Fruit fly (Drosophila melanogaster) whole organism, embryonic: ENCODE results near the gene tbrd-1.

Experiments
- Adf1 ChIP-seq: fragments of 200-800 bp; sonication (Bioruptor generic); IDR thresholded peaks from 2 replicates; pipeline ENCODE4 v1.3.6; 2022; ENCODE audit warnings: missing biosample characterization, missing genetic modification characterization
- Antp ChIP-seq: fragments of 200-800 bp; sonication (Bioruptor generic); optimal IDR thresholded peaks from 3 replicates; lab custom pipeline; 2016; ENCODE audit warnings: missing biosample characterization, missing genetic modification characterization
- Bteb2 ChIP-seq: fragments of 200-800 bp; sonication (Bioruptor generic); optimal IDR thresholded peaks from 2 replicates; lab custom pipeline; 2016; ENCODE audit warnings: missing biosample characterization, missing genetic modification characterization
- CG1024 ChIP-seq: fragments of 200-800 bp; sonication (Bioruptor generic); IDR thresholded peaks from 2 replicates; pipeline ENCODE4 v1.3.6; 2022; ENCODE audit warnings: missing biosample characterization, missing genetic modification characterization
- CG10366 ChIP-seq: fragments of 200-800 bp; sonication (Bioruptor generic); IDR thresholded peaks from 2 replicates; pipeline ENCODE4 v1.3.6; 2022; ENCODE audit warnings: missing biosample characterization, missing genetic modification characterization
- CG11247 ChIP-seq: fragments of 200-800 bp; sonication (Bioruptor generic); IDR thresholded peaks from 2 replicates; pipeline ENCODE4 v1.3.6; 2022; ENCODE audit warnings: missing biosample characterization, missing genetic modification characterization
- CG12104 ChIP-seq: fragments of 200-800 bp; sonication (Bioruptor generic); optimal IDR thresholded peaks from 3 replicates; lab custom pipeline; 2016; ENCODE audit warnings: missing biosample characterization, missing genetic modification characterization
- CG13287 ChIP-seq: fragments of 200-800 bp; sonication (Bioruptor generic); IDR thresholded peaks from 2 replicates; pipeline ENCODE4 v1.3.6; 2022; ENCODE audit warnings: missing biosample characterization, missing genetic modification characterization; ENCODE audit not compliant: partially characterized antibody
- CG15011 ChIP-seq: fragments of 200-800 bp; sonication (Bioruptor generic); optimal IDR thresholded peaks from 3 replicates; lab custom pipeline; 2018; ENCODE audit warnings: missing biosample characterization, mild to moderate bottlenecking, missing genetic modification characterization
- CG16815 ChIP-seq: fragments of 200-800 bp; sonication (Bioruptor generic); optimal IDR thresholded peaks from 3 replicates; lab custom pipeline; 2017; ENCODE audit warnings: missing biosample characterization, mild to moderate bottlenecking, missing genetic modification characterization
- CG17359 ChIP-seq: fragments of 200-800 bp; sonication (Bioruptor generic); optimal IDR thresholded peaks from 3 replicates; lab custom pipeline; 2018; ENCODE audit warnings: missing biosample characterization, mild to moderate bottlenecking, missing genetic modification characterization, moderate library complexity
- CG1792 ChIP-seq: fragments of 200-800 bp; sonication (Bioruptor generic); optimal IDR thresholded peaks from 2 replicates; lab custom pipeline; 2016; ENCODE audit warnings: missing biosample characterization, missing genetic modification characterization
- CG18011 ChIP-seq: fragments of 200-800 bp; sonication (Bioruptor generic); optimal IDR thresholded peaks from 2 replicates; lab custom pipeline; 2017; ENCODE audit warnings: missing biosample characterization, missing genetic modification characterization, mild to moderate bottlenecking, moderate library complexity, missing genotype
- CG18764 ChIP-seq: fragments of 200-800 bp; sonication (Bioruptor generic); optimal IDR thresholded peaks from 3 replicates; lab custom pipeline; 2016; ENCODE audit warnings: missing biosample characterization, missing genetic modification characterization
- CG2116 ChIP-seq: fragments of 200-800 bp; sonication (Bioruptor generic); optimal IDR thresholded peaks from 3 replicates; lab custom pipeline; 2018; ENCODE audit warnings: missing biosample characterization, mild to moderate bottlenecking, missing genetic modification characterization
- CG33213 ChIP-seq: fragments of 200-800 bp; sonication (Bioruptor generic); optimal IDR thresholded peaks from 3 replicates; lab custom pipeline; 2016; ENCODE audit warnings: missing biosample characterization, missing genetic modification characterization
- CG3407 ChIP-seq: fragments of 200-800 bp; sonication (Bioruptor generic); optimal IDR thresholded peaks from 2 replicates; lab custom pipeline; 2018; ENCODE audit warnings: missing biosample characterization, mild to moderate bottlenecking, missing genetic modification characterization
- CG4820 ChIP-seq: fragments of 200-800 bp; sonication (Bioruptor generic); optimal IDR thresholded peaks from 3 replicates; lab custom pipeline; 2016; ENCODE audit warnings: missing biosample characterization, missing genetic modification characterization
- CG5245 ChIP-seq: fragments of 200-800 bp; sonication (Bioruptor generic); optimal IDR thresholded peaks from 3 replicates; lab custom pipeline; 2016; ENCODE audit warnings: missing biosample characterization, missing genetic modification characterization
- CHES-1-like ChIP-seq: fragments of 200-800 bp; sonication (Bioruptor generic); optimal IDR thresholded peaks from 2 replicates; lab custom pipeline; 2016; ENCODE audit warnings: missing biosample characterization, missing genetic modification characterization
- Camta ChIP-seq: fragments of 200-800 bp; sonication (Bioruptor generic); optimal IDR thresholded peaks from 2 replicates; lab custom pipeline; 2016; ENCODE audit warnings: missing biosample characterization, missing genetic modification characterization
- CoRest ChIP-seq: fragments of 200-800 bp; sonication (Bioruptor generic); optimal IDR thresholded peaks from 3 replicates; lab custom pipeline; 2018; ENCODE audit warnings: missing biosample characterization, mild to moderate bottlenecking, missing genetic modification characterization, moderate library complexity
- CrebB ChIP-seq: fragments of 200-800 bp; sonication (Bioruptor generic); optimal IDR thresholded peaks from 3 replicates; lab custom pipeline; 2018; ENCODE audit warnings: missing biosample characterization, mild to moderate bottlenecking, missing genetic modification characterization
- ERR ChIP-seq: fragments of 200-800 bp; sonication (Bioruptor generic); optimal IDR thresholded peaks from 2 replicates; lab custom pipeline; 2016; ENCODE audit warnings: missing biosample characterization, missing genetic modification characterization
- Ets97D ChIP-seq: fragments of 200-800 bp; sonication (Bioruptor generic); optimal IDR thresholded peaks from 3 replicates; lab custom pipeline; 2016; ENCODE audit warnings: missing biosample characterization, missing genetic modification characterization
- H15 ChIP-seq: fragments of 200-800 bp; sonication (Bioruptor generic); IDR thresholded peaks from 3 replicates; pipeline ENCODE4 v1.3.6; 2022; ENCODE audit warnings: missing biosample characterization, missing genetic modification characterization
- Neu2 ChIP-seq: fragments of 200-800 bp; sonication (Bioruptor generic); optimal IDR thresholded peaks from 3 replicates; lab custom pipeline; 2016; ENCODE audit warnings: missing biosample characterization, missing genetic modification characterization, borderline replicate concordance
- Nf-YB ChIP-seq: fragments of 200-800 bp; sonication (Bioruptor generic); optimal IDR thresholded peaks from 3 replicates; lab custom pipeline; 2019; ENCODE audit warnings: missing biosample characterization, mild to moderate bottlenecking, missing genetic modification characterization, moderate library complexity
- Optix ChIP-seq: fragments of 200-800 bp; sonication (Bioruptor generic); IDR thresholded peaks from 3 replicates; pipeline ENCODE4 v1.3.6; 2022; ENCODE audit warnings: missing biosample characterization, missing genetic modification characterization
- Ptx1 ChIP-seq: fragments of 200-800 bp; sonication (Bioruptor generic); IDR thresholded peaks from 2 replicates; pipeline ENCODE4 v1.3.6; 2022; ENCODE audit warnings: missing biosample characterization, missing genetic modification characterization
- Spps ChIP-seq: fragments of 200-800 bp; sonication (Bioruptor generic); optimal IDR thresholded peaks from 2 replicates; lab custom pipeline; 2018; ENCODE audit warnings: missing biosample characterization, mild to moderate bottlenecking, missing genetic modification characterization
- Taf1 ChIP-seq: fragments of 200-800 bp; sonication (Bioruptor generic); IDR thresholded peaks from 2 replicates; pipeline ENCODE4 v1.3.6; 2022; ENCODE audit warnings: missing biosample characterization, missing genetic modification characterization
- YL-1 ChIP-seq: fragments of 200-800 bp; sonication (Bioruptor generic); optimal IDR thresholded peaks from 3 replicates; lab custom pipeline; 2017; ENCODE audit warnings: missing biosample characterization, mild to moderate bottlenecking, missing genetic modification characterization
- ara ChIP-seq: fragments of 200-800 bp; sonication (Bioruptor generic); IDR thresholded peaks from 2 replicates; pipeline ENCODE4 v1.3.6; 2022; ENCODE audit warnings: missing biosample characterization, missing genetic modification characterization
- br ChIP-seq: fragments of >200 bp; optimal IDR thresholded peaks from 2 replicates; lab custom pipeline; 2017
- chinmo ChIP-seq: fragments of 200-800 bp; sonication (Bioruptor generic); IDR thresholded peaks from 4 replicates; pipeline ENCODE4 v1.3.6; 2022; ENCODE audit warnings: missing biosample characterization, missing genetic modification characterization; ENCODE audit not compliant: partially characterized antibody
- eve ChIP-seq, 2 experiments: fragments of >200 bp; optimal IDR thresholded peaks; 2 replicates each; lab custom pipeline; 2017; ENCODE audit warnings: missing biosample characterization in 2 of 2, missing genetic modification characterization in 2 of 2
- gce ChIP-seq: fragments of 200-800 bp; sonication (Bioruptor generic); IDR thresholded peaks from 3 replicates; pipeline ENCODE4 v1.3.6; 2022; ENCODE audit warnings: missing biosample characterization, missing genetic modification characterization
- grau ChIP-seq: fragments of 200-800 bp; optimal IDR thresholded peaks from 3 replicates; lab custom pipeline; 2019; ENCODE audit warnings: missing biosample characterization, mild to moderate bottlenecking, missing genetic modification characterization, moderate library complexity
- hbn ChIP-seq: fragments of 200-800 bp; sonication (Bioruptor generic); IDR thresholded peaks from 2 replicates; pipeline ENCODE4 v1.3.6; 2022; ENCODE audit warnings: missing biosample characterization, missing genetic modification characterization; ENCODE audit not compliant: partially characterized antibody
- hth ChIP-seq: fragments of >200 bp; optimal IDR thresholded peaks from 2 replicates; lab custom pipeline; 2017; ENCODE audit warnings: inconsistent platforms
- inv ChIP-seq: fragments of 200-800 bp; sonication (Bioruptor generic); IDR thresholded peaks from 2 replicates; pipeline ENCODE4 v1.3.6; 2022; ENCODE audit warnings: missing biosample characterization, missing genetic modification characterization; ENCODE audit not compliant: partially characterized antibody
- jing ChIP-seq: fragments of 200-800 bp; sonication (Bioruptor generic); optimal IDR thresholded peaks from 2 replicates; lab custom pipeline; 2018; ENCODE audit warnings: missing biosample characterization, mild to moderate bottlenecking, missing genetic modification characterization
- kah ChIP-seq: fragments of 200-800 bp; sonication (Bioruptor generic); optimal IDR thresholded peaks from 2 replicates; lab custom pipeline; 2018; ENCODE audit warnings: missing biosample characterization, mild to moderate bottlenecking, missing genetic modification characterization
- mam ChIP-seq: fragments of 200-800 bp; sonication (Bioruptor generic); optimal IDR thresholded peaks from 3 replicates; lab custom pipeline; 2016; ENCODE audit warnings: missing biosample characterization, missing genetic modification characterization
- peb ChIP-seq: fragments of 200-800 bp; sonication (Bioruptor generic); IDR thresholded peaks from 2 replicates; pipeline ENCODE4 v1.3.6; 2022; ENCODE audit warnings: missing biosample characterization, missing genetic modification characterization
- ranshi ChIP-seq: fragments of 200-800 bp; sonication (Bioruptor generic); IDR thresholded peaks from 2 replicates; pipeline ENCODE4 v1.3.6; 2022; ENCODE audit warnings: missing biosample characterization, missing genetic modification characterization
- scrt ChIP-seq: fragments of 200-800 bp; sonication (Bioruptor generic); optimal IDR thresholded peaks from 2 replicates; lab custom pipeline; 2018; ENCODE audit warnings: missing biosample characterization, mild to moderate bottlenecking, missing genetic modification characterization, moderate library complexity
- tap ChIP-seq: fragments of 200-800 bp; optimal IDR thresholded peaks from 3 replicates; lab custom pipeline; 2019; ENCODE audit warnings: missing biosample characterization, mild to moderate bottlenecking, missing genetic modification characterization, moderate library complexity
- usp ChIP-seq: fragments of >200 bp; optimal IDR thresholded peaks from 2 replicates; lab custom pipeline; 2017; ENCODE audit warnings: missing biosample characterization, missing genetic modification characterization
- zf30C ChIP-seq: fragments of 200-800 bp; sonication (Bioruptor generic); optimal IDR thresholded peaks from 3 replicates; lab custom pipeline; 2018; ENCODE audit warnings: missing biosample characterization, mild to moderate bottlenecking, missing genetic modification characterization
- zfh1 ChIP-seq: fragments of 200-800 bp; sonication (Bioruptor generic); IDR thresholded peaks from 3 replicates; pipeline ENCODE4 v1.3.6; 2022; ENCODE audit warnings: missing biosample characterization, missing genetic modification characterization

tbrd-1 gene

DNA sequence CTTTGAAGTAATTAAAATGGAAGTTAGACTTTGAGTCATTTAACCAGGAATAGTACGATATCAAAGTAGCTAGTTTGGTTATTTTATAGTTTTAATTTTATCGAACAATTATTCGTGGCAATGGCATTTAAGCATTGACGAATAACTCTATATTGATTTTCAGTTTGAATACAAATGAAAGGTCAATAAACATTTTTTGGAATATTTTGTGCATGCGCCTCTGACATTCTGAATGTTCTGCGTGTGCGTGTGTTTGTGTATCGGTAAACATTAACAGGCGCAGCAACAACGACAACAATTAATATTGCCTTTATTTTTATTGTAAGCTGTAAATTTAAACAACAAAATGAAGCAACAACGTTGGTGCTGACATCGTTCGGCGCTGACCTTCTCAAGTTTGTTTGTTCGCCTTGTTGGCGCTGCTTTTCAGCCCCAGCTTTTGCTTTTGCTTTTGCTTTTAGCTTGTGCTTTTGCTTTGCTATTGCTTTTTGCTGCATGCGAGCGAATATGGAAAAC is 16.0 kb upstream of the tbrd-1 start (continued):
- TF ChIP-seq jing (GFP tag; lab: Kevin White, UChicago) (no peak), peb (GFP tag; lab: Robert Waterston, UW) (no peak), Camta (GFP tag; lab: Kevin White, UChicago) (no peak), kah (peak; percentile 52), CG12104 (GFP tag; lab: Kevin White, UChicago) (no peak), inv (no peak), Optix (GFP tag; lab: Robert Waterston, UW) (no peak), CG3407 (peak; percentile 7), CG18764 (peak; percentile 39), Adf1 (GFP tag; lab: Robert Waterston, UW) (peak; percentile 13), tap (tag; lab: Kevin White, UChicago) (peak; percentile 21), zf30C (GFP tag; lab: Kevin White, UChicago) (no peak), CG1024 (GFP tag; lab: Robert Waterston, UW) (no peak), CG10366 (GFP tag; lab: Robert Waterston, UW) (no peak), CrebB (peak; percentile 66), ara (GFP tag; lab: Robert Waterston, UW) (peak; percentile 11; the same call in 1 of the 2 replicates), CG2116 (GFP tag; lab: Kevin White, UChicago) (peak; percentile 10), Bteb2 (GFP tag; lab: Kevin White, UChicago) (no peak), br (lab: Kevin White, UChicago) (no peak), CG18011 (no peak), CG15011 (GFP tag; lab: Kevin White, UChicago) (peak; percentile 6), Spps (tag; lab: Kevin White, UChicago) (no peak), CG17359 (tag; lab: Kevin White, UChicago) (peak; percentile 36), usp (GFP tag; lab: Kevin White, UChicago) (no peak), Antp (GFP tag; lab: Kevin White, UChicago) (no peak), CG4820 (GFP tag; lab: Kevin White, UChicago) (peak; percentile 25), eve (GFP tag; optimal IDR thresholded peaks at IDR 0.05; lab: Kevin White, UChicago) (no peak), hbn (GFP tag; lab: Robert Waterston, UW) (no peak), chinmo (GFP tag; lab: Robert Waterston, UW) (peak; percentile 96), CG11247 (GFP tag; lab: Robert Waterston, UW) (no peak), gce (no peak), grau (tag; lab: Kevin White, UChicago) (peak; percentile 17), ERR (no peak), hth (no peak), H15 (GFP tag; lab: Robert Waterston, UW) (no peak), Neu2 (GFP tag; lab: Kevin White, UChicago) (no peak), CG16815 (GFP tag; lab: Kevin White, UChicago) (no peak), CHES-1-like (GFP tag; lab: Kevin White, UChicago) (peak; percentile 9), Taf1 (GFP tag; lab: Robert Waterston, UW) (no peak), ranshi (GFP tag; lab: Robert Waterston, UW) (peak; percentile 31; the same call in 1 of the 2 replicates), scrt (peak; percentile 0), mam (GFP tag; lab: Kevin White, UChicago) (no peak), CG13287 (GFP tag; lab: Robert Waterston, UW) (no peak), CoRest (tag; lab: Kevin White, UChicago) (peak; percentile 41), Nf-YB (no peak), YL-1 (GFP tag; lab: Kevin White, UChicago) (no peak), CG1792 (GFP tag; lab: Kevin White, UChicago) (peak; percentile 27), CG33213 (GFP tag; lab: Kevin White, UChicago) (peak; percentile 25), CG5245 (GFP tag; lab: Kevin White, UChicago) (no peak), Ptx1 (GFP tag; lab: Robert Waterston, UW) (0 out of 2 replicates have a peak, but pooled peaks have one; percentile 15), Ets97D (GFP tag; lab: Kevin White, UChicago) (no peak), zfh1 (GFP tag; lab: Robert Waterston, UW) (no peak)
